Worm (Caenorhabditis elegans) whole organism, L1 larva: ENCODE measurements around the gene C37C3.18.

Source experiments
- ceh-82 ChIP-seq, 3 experiments: fragments of 150-350 bp in 1 of 3; sonication (generic microtip) in 2 of 3; optimal IDR thresholded peaks; 2 replicates each; lab custom pipeline; 2014 to 2017; ENCODE audit warnings: missing biosample characterization in 3 of 3, missing genetic modification characterization in 3 of 3
- elt-2 ChIP-seq: sonication (generic microtip); optimal IDR thresholded peaks from 2 replicates; lab custom pipeline; 2016; ENCODE audit warnings: missing genetic modification characterization, mild to moderate bottlenecking, inconsistent platforms, missing compliant biosample characterization, missing genetic modification reagents
- nhr-76 ChIP-seq: sonication (generic microtip); optimal IDR thresholded peaks from 2 replicates; lab custom pipeline; 2017; ENCODE audit warnings: missing biosample characterization, missing genetic modification characterization
- nhr-77 ChIP-seq: fragments of 150-350 bp; optimal IDR thresholded peaks from 2 replicates; lab custom pipeline; 2014; ENCODE audit warnings: missing biosample characterization, missing genetic modification characterization
- snpc-4 ChIP-seq: fragments of 150-350 bp; optimal IDR thresholded peaks from 2 replicates; lab custom pipeline; 2014; ENCODE audit warnings: missing biosample characterization, missing genetic modification characterization

ce11 chrV:7848251-7848650 lies 6.5 kb upstream of the C37C3.18 start:
- TF ChIP-seq nhr-77 (tag; lab: Kevin White, UChicago) (no peak), snpc-4 (tag; lab: Kevin White, UChicago) (no peak), ceh-82 (tag; optimal IDR thresholded peaks at IDR 0.05; lab: Kevin White, UChicago) (no peak), elt-2 (tag; lab: Kevin White, UChicago) (no peak), nhr-76 (tag; lab: Kevin White, UChicago) (no peak)
